Fruit fly (Drosophila melanogaster) whole organism, embryonic: ENCODE measurements around the gene put.

Experiments used
- Abd-B ChIP-seq: fragments of 200-800 bp; sonication (Bioruptor generic); optimal IDR thresholded peaks from 2 replicates; lab custom pipeline; 2018; ENCODE audit warnings: missing biosample characterization, mild to moderate bottlenecking, missing genetic modification characterization, moderate library complexity
- CG12155 ChIP-seq: fragments of 200-800 bp; sonication (Bioruptor generic); optimal IDR thresholded peaks from 3 replicates; lab custom pipeline; 2016; ENCODE audit warnings: missing biosample characterization, missing genetic modification characterization
- CG12769 ChIP-seq: fragments of 200-800 bp; sonication (Bioruptor generic); optimal IDR thresholded peaks from 2 replicates; lab custom pipeline; 2019; ENCODE audit warnings: missing biosample characterization, mild to moderate bottlenecking, missing genetic modification characterization, moderate library complexity
- CG13287 ChIP-seq: fragments of 200-800 bp; sonication (Bioruptor generic); IDR thresholded peaks from 2 replicates; pipeline ENCODE4 v1.3.6; 2022; ENCODE audit warnings: missing biosample characterization, missing genetic modification characterization; ENCODE audit not compliant: partially characterized antibody
- CG15073 ChIP-seq: fragments of 200-800 bp; sonication (Bioruptor generic); optimal IDR thresholded peaks from 2 replicates; lab custom pipeline; 2016; ENCODE audit warnings: missing biosample characterization, missing genetic modification characterization
- CG17385 ChIP-seq: fragments of 200-800 bp; sonication (Bioruptor generic); optimal IDR thresholded peaks from 3 replicates; lab custom pipeline; 2018; ENCODE audit warnings: missing biosample characterization, mild to moderate bottlenecking, missing genetic modification characterization
- CG2116 ChIP-seq: fragments of 200-800 bp; sonication (Bioruptor generic); optimal IDR thresholded peaks from 3 replicates; lab custom pipeline; 2018; ENCODE audit warnings: missing biosample characterization, mild to moderate bottlenecking, missing genetic modification characterization
- CG2678 ChIP-seq: fragments of 200-800 bp; sonication (Bioruptor generic); optimal IDR thresholded peaks from 3 replicates; lab custom pipeline; 2019; ENCODE audit warnings: missing biosample characterization, mild to moderate bottlenecking, missing genetic modification characterization, moderate library complexity
- CG3163 ChIP-seq: fragments of 200-800 bp; sonication (Bioruptor generic); optimal IDR thresholded peaks from 3 replicates; lab custom pipeline; 2016; ENCODE audit warnings: missing biosample characterization, missing genetic modification characterization
- CG34422 ChIP-seq: fragments of 200-800 bp; sonication (Bioruptor generic); IDR thresholded peaks from 3 replicates; pipeline ENCODE4 v1.3.6; 2022; ENCODE audit warnings: missing biosample characterization, missing genetic modification characterization
- CG4282 ChIP-seq: fragments of 200-800 bp; sonication (Bioruptor generic); optimal IDR thresholded peaks from 2 replicates; lab custom pipeline; 2016; ENCODE audit warnings: missing biosample characterization, missing genetic modification characterization
- CG4360 ChIP-seq: fragments of 200-800 bp; sonication (Bioruptor generic); IDR thresholded peaks from 2 replicates; pipeline ENCODE4 v1.3.6; 2022; ENCODE audit warnings: missing biosample characterization, missing genetic modification characterization
- CG4424 ChIP-seq: fragments of 200-800 bp; sonication (Bioruptor generic); optimal IDR thresholded peaks from 3 replicates; lab custom pipeline; 2016; ENCODE audit warnings: missing biosample characterization, missing genetic modification characterization
- CG4854 ChIP-seq: fragments of 200-800 bp; sonication (Bioruptor generic); optimal IDR thresholded peaks from 2 replicates; lab custom pipeline; 2016; ENCODE audit warnings: missing biosample characterization, missing genetic modification characterization, inconsistent platforms
- CG6654 ChIP-seq: fragments of 200-800 bp; sonication (Bioruptor generic); optimal IDR thresholded peaks from 2 replicates; lab custom pipeline; 2017; ENCODE audit warnings: missing biosample characterization, mild to moderate bottlenecking, missing genetic modification characterization
- CG7786 ChIP-seq: fragments of 200-800 bp; sonication (Bioruptor generic); optimal IDR thresholded peaks from 2 replicates; lab custom pipeline; 2016; ENCODE audit warnings: missing biosample characterization, missing genetic modification characterization
- CG7987 ChIP-seq: fragments of 200-800 bp; sonication (Bioruptor generic); optimal IDR thresholded peaks from 2 replicates; lab custom pipeline; 2018; ENCODE audit warnings: missing biosample characterization, mild to moderate bottlenecking, missing genetic modification characterization, moderate library complexity
- CG8089 ChIP-seq: fragments of 200-800 bp; sonication (Bioruptor generic); optimal IDR thresholded peaks from 3 replicates; lab custom pipeline; 2016; ENCODE audit warnings: missing biosample characterization, missing genetic modification characterization
- CG8281 ChIP-seq: fragments of 200-800 bp; sonication (Bioruptor generic); optimal IDR thresholded peaks from 2 replicates; lab custom pipeline; 2018; ENCODE audit warnings: missing biosample characterization, mild to moderate bottlenecking, missing genetic modification characterization, moderate library complexity
- CG8359 ChIP-seq: fragments of 200-800 bp; sonication (Bioruptor generic); optimal IDR thresholded peaks from 2 replicates; lab custom pipeline; 2017; ENCODE audit warnings: missing biosample characterization, mild to moderate bottlenecking, missing genetic modification characterization, borderline replicate concordance
- CG8388 ChIP-seq: fragments of 200-800 bp; sonication (Bioruptor generic); optimal IDR thresholded peaks from 2 replicates; lab custom pipeline; 2019; ENCODE audit warnings: missing biosample characterization, mild to moderate bottlenecking, missing genetic modification characterization, moderate library complexity
- CG9817 ChIP-seq: fragments of 200-800 bp; sonication (Bioruptor generic); optimal IDR thresholded peaks from 2 replicates; lab custom pipeline; 2018; ENCODE audit warnings: missing biosample characterization, mild to moderate bottlenecking, missing genetic modification characterization, moderate library complexity
- CoRest ChIP-seq: fragments of 200-800 bp; sonication (Bioruptor generic); optimal IDR thresholded peaks from 3 replicates; lab custom pipeline; 2018; ENCODE audit warnings: missing biosample characterization, mild to moderate bottlenecking, missing genetic modification characterization, moderate library complexity
- D19B ChIP-seq: fragments of 200-800 bp; sonication (Bioruptor generic); optimal IDR thresholded peaks from 2 replicates; lab custom pipeline; 2017; ENCODE audit warnings: missing biosample characterization, mild to moderate bottlenecking, missing genetic modification characterization
- Fer3 ChIP-seq: fragments of 200-800 bp; sonication (Bioruptor generic); optimal IDR thresholded peaks from 2 replicates; lab custom pipeline; 2018; ENCODE audit warnings: missing biosample characterization, mild to moderate bottlenecking, missing genetic modification characterization, moderate library complexity
- Hand ChIP-seq: fragments of 200-800 bp; sonication (Bioruptor generic); optimal IDR thresholded peaks from 2 replicates; lab custom pipeline; 2017; ENCODE audit warnings: mild to moderate bottlenecking, missing biosample characterization, missing genetic modification reagents, missing genetic modification characterization
- Hmr ChIP-seq: fragments of 200-800 bp; sonication (Bioruptor generic); optimal IDR thresholded peaks from 3 replicates; lab custom pipeline; 2017; ENCODE audit warnings: mild to moderate bottlenecking, missing biosample characterization, missing genetic modification reagents, missing genetic modification characterization
- Jarid2 ChIP-seq: fragments of 200-800 bp; sonication (Bioruptor generic); optimal IDR thresholded peaks from 3 replicates; lab custom pipeline; 2017; ENCODE audit warnings: mild to moderate bottlenecking, missing biosample characterization, missing genetic modification reagents, missing genetic modification characterization
- Lpt ChIP-seq: fragments of >200 bp; optimal IDR thresholded peaks from 2 replicates; lab custom pipeline; 2018; ENCODE audit warnings: missing biosample characterization, missing genetic modification characterization
- NK7.1 ChIP-seq: fragments of 200-800 bp; sonication (Bioruptor generic); optimal IDR thresholded peaks from 3 replicates; lab custom pipeline; 2016; ENCODE audit warnings: missing biosample characterization, missing genetic modification characterization
- Nf-YC ChIP-seq: fragments of 200-800 bp; optimal IDR thresholded peaks from 3 replicates; lab custom pipeline; 2019; ENCODE audit warnings: missing biosample characterization, mild to moderate bottlenecking, missing genetic modification characterization, moderate library complexity
- cas ChIP-seq: fragments of 200-800 bp; sonication (Bioruptor generic); IDR thresholded peaks from 2 replicates; pipeline ENCODE4 v1.3.6; 2022; ENCODE audit warnings: missing biosample characterization, missing genetic modification characterization
- dan ChIP-seq: fragments of 200-800 bp; sonication (Bioruptor generic); IDR thresholded peaks from 2 replicates; pipeline ENCODE4 v1.3.6; 2022; ENCODE audit warnings: missing biosample characterization, missing genetic modification characterization
- danr ChIP-seq: fragments of 200-800 bp; sonication (Bioruptor generic); IDR thresholded peaks from 2 replicates; pipeline ENCODE4 v1.3.6; 2022; ENCODE audit warnings: missing biosample characterization, missing genetic modification characterization
- dmrt11E ChIP-seq: fragments of 200-800 bp; sonication (Bioruptor generic); optimal IDR thresholded peaks from 3 replicates; lab custom pipeline; 2018; ENCODE audit warnings: missing biosample characterization, mild to moderate bottlenecking, missing genetic modification characterization, moderate library complexity
- gcm ChIP-seq: fragments of 200-800 bp; sonication (Bioruptor generic); optimal IDR thresholded peaks from 2 replicates; lab custom pipeline; 2019; ENCODE audit warnings: missing biosample characterization, mild to moderate bottlenecking, missing genetic modification characterization, moderate library complexity
- grau ChIP-seq: fragments of 200-800 bp; optimal IDR thresholded peaks from 3 replicates; lab custom pipeline; 2019; ENCODE audit warnings: missing biosample characterization, mild to moderate bottlenecking, missing genetic modification characterization, moderate library complexity
- gsb-n ChIP-seq: fragments of 200-800 bp; sonication (Bioruptor generic); optimal IDR thresholded peaks from 3 replicates; lab custom pipeline; 2018; ENCODE audit warnings: missing biosample characterization, mild to moderate bottlenecking, missing genetic modification characterization
- ham ChIP-seq: fragments of 200-800 bp; sonication (Bioruptor generic); IDR thresholded peaks from 2 replicates; pipeline ENCODE4 v1.3.6; 2022; ENCODE audit warnings: missing biosample characterization, missing genetic modification characterization
- kah ChIP-seq: fragments of 200-800 bp; sonication (Bioruptor generic); optimal IDR thresholded peaks from 2 replicates; lab custom pipeline; 2018; ENCODE audit warnings: missing biosample characterization, mild to moderate bottlenecking, missing genetic modification characterization
- lbe ChIP-seq: fragments of 200-800 bp; sonication (Bioruptor generic); optimal IDR thresholded peaks from 2 replicates; lab custom pipeline; 2016; ENCODE audit warnings: missing biosample characterization, mild to moderate bottlenecking, missing genetic modification characterization
- nerfin-1 ChIP-seq: fragments of 200-800 bp; sonication (Bioruptor generic); optimal IDR thresholded peaks from 3 replicates; lab custom pipeline; 2019; ENCODE audit warnings: missing biosample characterization, mild to moderate bottlenecking, missing genetic modification characterization, moderate library complexity
- nerfin-2 ChIP-seq: fragments of 200-800 bp; sonication (Bioruptor generic); IDR thresholded peaks from 2 replicates; pipeline ENCODE4 v1.3.6; 2022; ENCODE audit warnings: missing biosample characterization, missing genetic modification characterization; ENCODE audit not compliant: partially characterized antibody
- pb ChIP-seq: fragments of 200-800 bp; sonication (Bioruptor generic); optimal IDR thresholded peaks from 3 replicates; lab custom pipeline; 2016; ENCODE audit warnings: missing biosample characterization, missing genetic modification characterization
- sima ChIP-seq: fragments of 200-800 bp; sonication (Bioruptor generic); optimal IDR thresholded peaks from 2 replicates; lab custom pipeline; 2016; ENCODE audit warnings: missing biosample characterization, missing genetic modification characterization
- slou ChIP-seq: fragments of 200-800 bp; sonication (Bioruptor generic); optimal IDR thresholded peaks from 3 replicates; lab custom pipeline; 2016; ENCODE audit warnings: missing biosample characterization, missing genetic modification characterization
- so ChIP-seq: fragments of 200-800 bp; sonication (Bioruptor generic); IDR thresholded peaks from 3 replicates; pipeline ENCODE4 v1.3.6; 2022; ENCODE audit warnings: missing biosample characterization, missing genetic modification characterization
- sob ChIP-seq: fragments of 200-800 bp; sonication (Bioruptor generic); IDR thresholded peaks from 2 replicates; pipeline ENCODE4 v1.3.6; 2022; ENCODE audit warnings: missing biosample characterization, missing genetic modification characterization
- sr ChIP-seq: fragments of 200-800 bp; sonication (Bioruptor generic); IDR thresholded peaks from 3 replicates; pipeline ENCODE4 v1.3.6; 2022; ENCODE audit warnings: missing biosample characterization, missing genetic modification characterization
- z ChIP-seq: fragments of 200-800 bp; sonication (Bioruptor generic); IDR thresholded peaks from 3 replicates; pipeline ENCODE4 v1.3.6; 2022; ENCODE audit warnings: missing biosample characterization, missing genetic modification characterization

put gene

dm6 chr3R:14654231-14654975 is 28.9 kb upstream of the put start (continued):
- TF ChIP-seq CG4360 (GFP tag; lab: Robert Waterston, UW) (peak; percentile 63), CG34422 (GFP tag; lab: Robert Waterston, UW) (peak; percentile 71), D19B (GFP tag; lab: Kevin White, UChicago) (no peak), grau (no peak), dan (no peak), CG7987 (GFP tag; lab: Kevin White, UChicago) (no peak), sob (GFP tag; lab: Robert Waterston, UW) (peak; percentile 14; the same call in 1 of the 2 replicates), lbe (no peak), CG8359 (GFP tag; lab: Kevin White, UChicago) (no peak), CG17385 (GFP tag; lab: Kevin White, UChicago) (no peak), CG8388 (GFP tag; lab: Kevin White, UChicago) (no peak), CG15073 (GFP tag; lab: Kevin White, UChicago) (no peak), gsb-n (tag; lab: Kevin White, UChicago) (no peak), Hand (GFP tag; lab: Kevin White, UChicago) (no peak), danr (GFP tag; lab: Robert Waterston, UW) (no peak), CG2678 (no peak), CG13287 (GFP tag; lab: Robert Waterston, UW) (no peak), dmrt11E (tag; lab: Kevin White, UChicago) (no peak), Lpt (no peak), CG4854 (GFP tag; lab: Kevin White, UChicago) (no peak), sima (GFP tag; lab: Kevin White, UChicago) (no peak), CG4424 (GFP tag; lab: Kevin White, UChicago) (no peak), ham (GFP tag; lab: Robert Waterston, UW) (no peak), slou (GFP tag; lab: Kevin White, UChicago) (no peak), Nf-YC (tag; lab: Kevin White, UChicago) (no peak), cas (GFP tag; lab: Robert Waterston, UW) (no peak), CG8281 (tag; lab: Kevin White, UChicago) (no peak), CG9817 (tag; lab: Kevin White, UChicago) (no peak), nerfin-1 (tag; lab: Kevin White, UChicago) (no peak), sr (peak; percentile 40; the same call in 1 of the 3 replicates), Hmr (no peak), gcm (no peak), pb (GFP tag; lab: Kevin White, UChicago) (no peak), CG12155 (GFP tag; lab: Kevin White, UChicago) (no peak), so (GFP tag; lab: Robert Waterston, UW) (no peak), CG7786 (GFP tag; lab: Kevin White, UChicago) (peak; percentile 26), CG6654 (GFP tag; lab: Kevin White, UChicago) (no peak), Jarid2 (no peak), nerfin-2 (GFP tag; lab: Robert Waterston, UW) (no peak), z (GFP tag; lab: Robert Waterston, UW) (no peak), CG8089 (GFP tag; lab: Kevin White, UChicago) (no peak), CG12769 (peak; percentile 42), Fer3 (no peak), Abd-B (GFP tag; lab: Kevin White, UChicago) (no peak), CG2116 (GFP tag; lab: Kevin White, UChicago) (no peak), CG4282 (GFP tag; lab: Kevin White, UChicago) (no peak), CoRest (tag; lab: Kevin White, UChicago) (no peak), NK7.1 (no peak), CG3163 (peak; percentile 70), kah (GFP tag; lab: Kevin White, UChicago) (no peak)
